Worm (Caenorhabditis elegans): ENCODE results near the gene F10D7.4.

Gene F10D7.4

ce11 chrX:17400425-17400824 is 18.6 kb upstream of the F10D7.4 start (continued):
- TF ChIP-seq nhr-41 (GFP tag; IDR thresholded peaks at IDR 0.05), result no peak
- no peak for TF ChIP-seq daf-8 (GFP tag; IDR thresholded peaks at IDR 0.05)
- no peak for TF ChIP-seq madf-5 (GFP tag; IDR thresholded peaks at IDR 0.05)
- no peak for TF ChIP-seq R02D3.7 (tag; optimal IDR thresholded peaks at IDR 0.05)
- TF ChIP-seq lim-7 (GFP tag; IDR thresholded peaks at IDR 0.05), result peak; percentile 61; the same call in 1 of the 2 replicates
- no peak for TF ChIP-seq sdz-12 (GFP tag; optimal IDR thresholded peaks at IDR 0.05)
- no peak for TF ChIP-seq ceh-44 (GFP tag; IDR thresholded peaks at IDR 0.05)
- no peak for TF ChIP-seq nhr-28 (tag; optimal IDR thresholded peaks at IDR 0.05)
- no peak for TF ChIP-seq T26A8.4 (GFP tag; IDR thresholded peaks at IDR 0.05)

ce11 chrX:17398293-17398692 is 16.4 kb upstream of the F10D7.4 start, which contains the start of gene F11C7.7:
Gene F11C7.7 (plus strand): TSS chrX:17398593.
- TF ChIP-seq ceh-20 (GFP tag; IDR thresholded peaks at IDR 0.05), result no peak
- TF ChIP-seq F10B5.3 (tag; optimal IDR thresholded peaks at IDR 0.05), result no peak
- TF ChIP-seq mdt-29 (GFP tag; IDR thresholded peaks at IDR 0.05), result no peak
- TF ChIP-seq hlh-30 (tag; optimal IDR thresholded peaks at IDR 0.05; ENCODE audit: insufficient read depth), result no peak
- TF ChIP-seq dve-1 (tag; optimal IDR thresholded peaks at IDR 0.05; ENCODE audit: insufficient read depth), result no peak
- TF ChIP-seq duxl-1 (tag; optimal IDR thresholded peaks at IDR 0.05; ENCODE audit: poor library complexity), result no peak
- TF ChIP-seq nhr-25 (tag; optimal IDR thresholded peaks at IDR 0.05; ENCODE audit: borderline replicate concordance, insufficient read depth), result no peak
- TF ChIP-seq ceh-82 (tag; optimal IDR thresholded peaks at IDR 0.05), result no peak
- TF ChIP-seq lin-15B (tag; optimal IDR thresholded peaks at IDR 0.05), result no peak
- TF ChIP-seq F37D6.2 (tag; optimal IDR thresholded peaks at IDR 0.05), result no peak
- no peak for TF ChIP-seq zag-1 (tag; optimal IDR thresholded peaks at IDR 0.05)
- TF ChIP-seq mxl-3 (GFP tag; optimal IDR thresholded peaks at IDR 0.05), result no peak
- no peak for TF ChIP-seq egl-43 (GFP tag; IDR thresholded peaks at IDR 0.05)
- no peak for TF ChIP-seq unc-130 (GFP tag; optimal IDR thresholded peaks at IDR 0.05)
- TF ChIP-seq jun-1 (tag; optimal IDR thresholded peaks at IDR 0.05), result no peak

ce11 chrX:17396456-17396855 is 14.6 kb upstream of the F10D7.4 start, which contains the start of the genes vap-1 and F11C7.2:
Gene vap-1 (minus strand): TSS chrX:17396556.
Gene F11C7.2 (plus strand): TSS chrX:17396814.
- TF ChIP-seq saeg-2 (GFP tag; IDR thresholded peaks at IDR 0.05) (no peak), daf-8 (GFP tag; IDR thresholded peaks at IDR 0.05) (no peak), D1046.2 (GFP tag; IDR thresholded peaks at IDR 0.05) (no peak), nhr-6 (tag; optimal IDR thresholded peaks at IDR 0.05) (no peak), mxl-2 (GFP tag; conservative IDR thresholded peaks at IDR 0.05) (no peak), ceh-82 (tag; optimal IDR thresholded peaks at IDR 0.05) (no peak), unc-62 (GFP tag; optimal IDR thresholded peaks at IDR 0.05 in 1 of 2) (no peak), unc-62 (tag; optimal IDR thresholded peaks at IDR 0.05) (no peak), mes-2 (tag; optimal IDR thresholded peaks at IDR 0.05; ENCODE audit: poor library complexity, severe bottlenecking) (no peak), daf-19 (GFP tag; conservative IDR thresholded peaks at IDR 0.05) (no peak), lir-3 (tag; optimal IDR thresholded peaks at IDR 0.05) (no peak), nhr-102 (tag; optimal IDR thresholded peaks at IDR 0.05) (no peak), F37D6.2 (tag; optimal IDR thresholded peaks at IDR 0.05) (no peak), duxl-1 (tag; optimal IDR thresholded peaks at IDR 0.05; ENCODE audit: poor library complexity) (no peak), zfp-3 (GFP tag; conservative IDR thresholded peaks at IDR 0.05) (no peak), mdl-1 (tag; optimal IDR thresholded peaks at IDR 0.05) (no peak), lin-13 (GFP tag; optimal IDR thresholded peaks at IDR 0.05) (no peak), ztf-11 (tag; optimal IDR thresholded peaks at IDR 0.05) (no peak), ceh-62 (tag; optimal IDR thresholded peaks at IDR 0.05) (no peak), spr-1 (tag; optimal IDR thresholded peaks at IDR 0.05) (no peak), set-16 (GFP tag; IDR thresholded peaks at IDR 0.05) (no peak)

Data from whole organism, L4 larva.